Fruit fly (Drosophila melanogaster): ENCODE results near the gene CG11898.

The CG11898 gene

DNA sequence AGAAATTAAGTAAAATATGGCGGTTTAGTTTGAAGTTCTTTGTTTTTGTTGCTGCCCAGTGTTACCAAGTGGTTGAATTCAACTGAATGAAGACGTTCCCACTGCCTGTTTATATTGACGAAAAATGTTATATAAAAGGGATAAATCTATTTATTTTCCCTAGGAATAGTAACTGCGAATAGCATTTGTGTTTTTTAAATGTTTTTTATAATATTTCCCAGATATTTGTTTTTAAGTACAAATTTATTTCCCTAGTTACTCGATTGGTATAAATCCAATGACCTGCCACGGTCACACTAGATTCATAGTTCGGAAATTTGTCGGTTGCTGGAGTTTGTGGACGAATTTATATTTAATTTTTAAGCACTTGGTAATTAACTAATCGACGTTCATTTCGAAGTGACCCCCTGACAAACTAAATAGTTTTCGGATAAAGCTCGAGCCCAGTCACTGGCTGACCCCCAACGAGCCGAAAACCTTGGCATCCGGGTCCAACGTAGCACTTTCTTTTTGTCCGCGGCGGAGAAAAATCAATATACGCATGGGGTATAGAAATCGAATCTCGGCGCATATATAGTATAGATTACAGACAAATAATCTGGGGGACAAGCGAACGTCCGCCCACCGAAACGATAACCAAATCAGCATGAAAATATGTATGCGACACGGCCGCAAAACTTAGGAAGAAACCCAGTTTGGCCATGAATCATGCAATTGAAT lies 34.4 kb upstream of the CG11898 start, which contains the start of the genes dgt6 and Vha100-1:
dgt6 (minus strand) TSS at position 71 of the 720 bp plus-strand sequence.
Vha100-1 (plus strand) TSS at position 292 of the 720 bp plus-strand sequence.
- TF ChIP-seq sv (GFP tag; optimal IDR thresholded peaks at IDR 0.05) (no peak), Hr78 (GFP tag; optimal IDR thresholded peaks at IDR 0.05) (no peak), foxo (GFP tag; optimal IDR thresholded peaks at IDR 0.05) (no peak), jim (GFP tag; optimal IDR thresholded peaks at IDR 0.05) (no peak), h (GFP tag; optimal IDR thresholded peaks at IDR 0.05) (no peak), woc (GFP tag; optimal IDR thresholded peaks at IDR 0.05) (no peak), dl (GFP tag; optimal IDR thresholded peaks at IDR 0.05; ENCODE audit: insufficient read depth in 1 of 2, partially characterized antibody in 2 of 2) (no peak), sage (GFP tag; optimal IDR thresholded peaks at IDR 0.05) (no peak), Hr83 (GFP tag; optimal IDR thresholded peaks at IDR 0.05; ENCODE audit: poor library complexity, severe bottlenecking) (no peak), Vsx2 (GFP tag; optimal IDR thresholded peaks at IDR 0.05; ENCODE audit: partially characterized antibody) (no peak), HLH106 (tag; optimal IDR thresholded peaks at IDR 0.05) (peak; percentile 34), Hnf4 (GFP tag; optimal IDR thresholded peaks at IDR 0.05) (no peak), CrebA (GFP tag; optimal IDR thresholded peaks at IDR 0.05; ENCODE audit: borderline replicate concordance) (no peak), N (GFP tag; optimal IDR thresholded peaks at IDR 0.05) (no peak), pan (optimal IDR thresholded peaks at IDR 0.05) (no peak), Rel (GFP tag; optimal IDR thresholded peaks at IDR 0.05) (no peak), Rel (tag; optimal IDR thresholded peaks at IDR 0.05) (peak; percentile 45), CG32264 (GFP tag; optimal IDR thresholded peaks at IDR 0.05) (no peak), Abd-B (GFP tag; optimal IDR thresholded peaks at IDR 0.05) (no peak), CG9705 (GFP tag; optimal IDR thresholded peaks at IDR 0.05) (peak; percentile 28), psq (GFP tag; optimal IDR thresholded peaks at IDR 0.05) (no peak), tai (GFP tag; optimal IDR thresholded peaks at IDR 0.05) (no peak), rgr (GFP tag; optimal IDR thresholded peaks at IDR 0.05) (no peak), Sp1 (GFP tag; optimal IDR thresholded peaks at IDR 0.05) (peak; percentile 29)

dm6 chr3R:29138407-29138806 lies 27.0 kb upstream of the CG11898 start, which contains the start of the genes Alg13 and superdeath:
Alg13 (minus strand) TSS chr3R:29138573.
superdeath (plus strand) TSS chr3R:29138662.
- TF ChIP-seq pan (optimal IDR thresholded peaks at IDR 0.05): no peak
- no peak for TF ChIP-seq foxo (GFP tag; optimal IDR thresholded peaks at IDR 0.05)
- peak; percentile 26 for TF ChIP-seq Myc (optimal IDR thresholded peaks at IDR 0.05)
- no peak for TF ChIP-seq fru (GFP tag; optimal IDR thresholded peaks at IDR 0.05)
- TF ChIP-seq usp (GFP tag; optimal IDR thresholded peaks at IDR 0.05): no peak
- TF ChIP-seq Jra (GFP tag; optimal IDR thresholded peaks at IDR 0.05): no peak
- no peak for TF ChIP-seq Rel (GFP tag; optimal IDR thresholded peaks at IDR 0.05)
- TF ChIP-seq Rel (tag; optimal IDR thresholded peaks at IDR 0.05): no peak
- TF ChIP-seq OdsH (GFP tag; optimal IDR thresholded peaks at IDR 0.05): no peak
- TF ChIP-seq Sp1 (GFP tag; optimal IDR thresholded peaks at IDR 0.05): no peak

DNA sequence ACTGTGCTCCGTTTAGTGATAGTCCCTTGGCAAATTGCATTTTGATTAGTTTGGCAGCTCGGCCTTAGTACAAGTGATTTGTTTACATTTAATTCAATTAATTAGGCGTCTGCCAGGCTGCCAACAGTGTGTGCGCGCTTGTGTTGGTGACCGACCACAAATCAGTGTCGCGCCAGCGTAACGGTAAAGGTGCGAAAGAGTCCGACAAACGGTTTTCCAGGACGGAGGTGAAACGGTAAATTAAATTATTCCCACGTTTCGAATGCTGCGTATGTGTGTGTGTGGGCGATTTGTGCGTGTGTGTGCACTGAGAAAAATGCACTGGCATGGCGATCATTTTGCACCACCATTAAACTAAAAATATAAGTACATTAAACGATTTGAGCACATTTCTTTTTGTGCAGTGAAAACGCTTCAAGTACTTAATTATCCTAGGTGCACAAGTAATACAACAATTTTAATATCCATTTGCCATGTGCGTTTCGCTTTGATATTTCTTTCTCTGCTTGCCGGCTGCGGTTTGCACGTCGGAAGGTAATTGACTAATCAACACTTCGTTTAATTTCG lies 26.4 kb upstream of the CG11898 start:
- TF ChIP-seq HLH106 (tag; optimal IDR thresholded peaks at IDR 0.05) (no peak), br (GFP tag; optimal IDR thresholded peaks at IDR 0.05) (no peak), Jra (GFP tag; optimal IDR thresholded peaks at IDR 0.05) (no peak), psq (GFP tag; optimal IDR thresholded peaks at IDR 0.05) (no peak), rgr (GFP tag; optimal IDR thresholded peaks at IDR 0.05) (no peak), foxo (GFP tag; optimal IDR thresholded peaks at IDR 0.05) (no peak), sv (GFP tag; optimal IDR thresholded peaks at IDR 0.05) (no peak), brk (GFP tag; optimal IDR thresholded peaks at IDR 0.05) (no peak), ey (GFP tag; optimal IDR thresholded peaks at IDR 0.05) (no peak), Mio (GFP tag; optimal IDR thresholded peaks at IDR 0.05) (no peak), h (GFP tag; optimal IDR thresholded peaks at IDR 0.05) (no peak), Dfd (GFP tag; optimal IDR thresholded peaks at IDR 0.05) (no peak), dsf (GFP tag; optimal IDR thresholded peaks at IDR 0.05; ENCODE audit: borderline replicate concordance) (no peak), woc (GFP tag; optimal IDR thresholded peaks at IDR 0.05) (no peak)

Measured in whole organism, wandering third instar larva.